Worm (Caenorhabditis elegans): Measurements from ENCODE around the gene F56D5.6.

The F56D5.6 gene

ce11 chrIV:9397278-9397677, 4.4 kb upstream of the F56D5.6 start, which contains the start of gene F56D5.3:
TSS of gene F56D5.3 (plus strand) at chrIV:9397578.
- no peak for TF ChIP-seq lin-38 (GFP tag; IDR thresholded peaks at IDR 0.05)
- TF ChIP-seq zip-2 (tag; optimal IDR thresholded peaks at IDR 0.05) = no peak
- TF ChIP-seq zag-1 (tag; optimal IDR thresholded peaks at IDR 0.05) = no peak
- TF ChIP-seq zip-11 (GFP tag; IDR thresholded peaks at IDR 0.05) = no peak
- TF ChIP-seq pqm-1 (tag; optimal IDR thresholded peaks at IDR 0.05) = no peak
- no peak for TF ChIP-seq cey-2 (tag; optimal IDR thresholded peaks at IDR 0.05; ENCODE audit: borderline replicate concordance, insufficient read depth)
- TF ChIP-seq nhr-25 (tag; optimal IDR thresholded peaks at IDR 0.05; ENCODE audit: borderline replicate concordance, insufficient read depth) = no peak
- no peak for TF ChIP-seq mxl-2 (GFP tag; conservative IDR thresholded peaks at IDR 0.05)
- TF ChIP-seq duxl-1 (tag; optimal IDR thresholded peaks at IDR 0.05; ENCODE audit: poor library complexity) = no peak
- no peak for TF ChIP-seq nhr-10 (tag; optimal IDR thresholded peaks at IDR 0.05)
- no peak for TF ChIP-seq Y48G9A.11 (GFP tag; IDR thresholded peaks at IDR 0.05)

DNA sequence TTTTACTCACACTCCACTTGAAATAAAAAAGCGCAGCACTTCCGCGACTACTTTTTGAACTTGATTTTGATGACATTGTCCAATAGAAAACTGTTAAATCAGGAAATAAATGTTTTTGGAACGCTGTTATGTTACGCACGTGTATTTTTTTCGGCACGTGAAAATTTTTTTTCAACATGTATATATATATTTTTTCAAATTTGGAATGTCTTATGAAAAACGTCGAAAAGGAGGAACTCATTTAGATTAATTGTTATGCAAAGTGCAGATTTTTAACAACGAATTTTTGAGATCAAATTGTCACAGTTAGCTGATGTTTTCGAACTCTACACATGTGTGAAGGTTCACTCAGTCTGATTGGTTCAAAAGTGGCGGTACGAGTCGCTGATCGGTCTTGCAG, 3.2 kb upstream of the F56D5.6 start, which contains the start of gene F56D5.2:
TSS of gene F56D5.2 (minus strand) at position 101 of the 400 bp plus-strand sequence.
- no peak for TF ChIP-seq vab-7 (GFP tag; IDR thresholded peaks at IDR 0.05)
- TF ChIP-seq aha-1 (tag) = peak; percentile 66

DNA sequence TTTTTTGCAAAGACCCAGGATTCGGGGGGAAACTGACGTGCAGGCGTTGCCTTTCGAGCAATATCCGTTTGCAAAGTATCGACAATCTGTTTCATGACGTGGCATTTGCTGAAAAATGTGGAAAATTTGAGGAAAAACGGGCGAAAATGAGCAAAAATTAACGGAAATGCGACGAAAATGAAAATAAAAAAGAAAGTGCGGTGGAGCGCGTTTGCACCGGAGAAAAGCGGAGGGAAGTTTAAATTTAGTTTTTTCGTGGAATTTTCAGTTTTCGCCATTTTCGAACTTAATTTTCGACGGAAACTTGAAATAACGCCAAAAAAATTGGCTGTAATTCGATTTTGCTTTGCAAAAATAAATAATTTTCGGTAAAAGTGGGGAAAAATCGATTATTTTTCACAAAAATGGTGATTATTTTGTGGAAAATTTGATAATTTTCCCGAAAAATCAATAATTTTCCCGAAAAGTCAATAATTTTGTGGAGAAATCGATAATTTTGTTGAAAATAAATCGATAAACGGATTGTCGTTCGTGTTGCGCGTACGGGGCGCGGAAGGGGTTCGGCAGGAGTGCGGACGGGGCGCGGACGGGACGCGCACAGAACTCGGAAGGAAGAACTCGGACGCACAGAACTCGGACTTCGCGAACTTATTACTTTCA, 2.2 kb downstream of the F56D5.6 start:
- TF ChIP-seq Y5F2A.4 (GFP tag; optimal IDR thresholded peaks at IDR 0.05) = no peak
- peak; percentile 79 for TF ChIP-seq dpl-1 (GFP tag; optimal IDR thresholded peaks at IDR 0.05)
- no peak for TF ChIP-seq Y48G9A.11 (GFP tag; IDR thresholded peaks at IDR 0.05)
- TF ChIP-seq nhr-76 (tag; optimal IDR thresholded peaks at IDR 0.05) = no peak
- TF ChIP-seq unc-62 (GFP tag; optimal IDR thresholded peaks at IDR 0.05 in 1 of 2) = peak in 1 of 2 experiments; percentile 23
- TF ChIP-seq unc-62 (tag; optimal IDR thresholded peaks at IDR 0.05) = no peak
- peak; percentile 46; the same call in 1 of the 2 replicates for TF ChIP-seq set-16 (GFP tag; IDR thresholded peaks at IDR 0.05)
- no peak for TF ChIP-seq F26F4.8 (GFP tag; conservative IDR thresholded peaks at IDR 0.05)
- TF ChIP-seq ceh-28 (tag; optimal IDR thresholded peaks at IDR 0.05) = peak; percentile 75
- no peak for TF ChIP-seq sdz-12 (GFP tag; optimal IDR thresholded peaks at IDR 0.05)
- TF ChIP-seq lin-38 (GFP tag; IDR thresholded peaks at IDR 0.05) = peak; percentile 97

- TF ChIP-seq daf-19 (GFP tag; conservative IDR thresholded peaks at IDR 0.05) (no peak), ceh-28 (tag; optimal IDR thresholded peaks at IDR 0.05) (no peak), ztf-11 (tag; optimal IDR thresholded peaks at IDR 0.05) (no peak), dmd-8 (GFP tag; IDR thresholded peaks at IDR 0.05) (no peak), ctbp-1 (GFP tag; IDR thresholded peaks at IDR 0.05) (no peak), hlh-11 (tag; optimal IDR thresholded peaks at IDR 0.05) (no peak), lir-3 (tag; optimal IDR thresholded peaks at IDR 0.05) (no peak), lsy-2 (tag; optimal IDR thresholded peaks at IDR 0.05) (no peak), dpl-1 (GFP tag; optimal IDR thresholded peaks at IDR 0.05) (no peak), zip-11 (GFP tag; IDR thresholded peaks at IDR 0.05) (no peak), zfp-3 (GFP tag; conservative IDR thresholded peaks at IDR 0.05) (no peak), nhr-77 (tag; optimal IDR thresholded peaks at IDR 0.05) (no peak), dmd-9 (GFP tag; IDR thresholded peaks at IDR 0.05) (no peak), sdz-12 (GFP tag; optimal IDR thresholded peaks at IDR 0.05) (no peak), madf-5 (GFP tag; IDR thresholded peaks at IDR 0.05) (no peak), egl-27 (tag; optimal IDR thresholded peaks at IDR 0.05) (no peak), lin-38 (GFP tag; IDR thresholded peaks at IDR 0.05) (no peak), pha-4 (GFP tag; IDR thresholded peaks at IDR 0.05) (no peak), pha-4 (tag; optimal IDR thresholded peaks at IDR 0.05) (no peak), daf-12 (tag; optimal IDR thresholded peaks at IDR 0.05) (no peak), tra-1 (GFP tag; IDR thresholded peaks at IDR 0.05) (no peak)
These were observed 6.3 kb downstream of the F56D5.6 start, which contains the start of gene F56D5.5 for ce11 chrIV:9408004-9408403. TSS of gene F56D5.5 (minus strand) at chrIV:9408104.
